Fruit fly (Drosophila melanogaster): ENCODE data around the gene Trxr1.

Trxr1 gene

dm6 chrX:8229918-8230699 is 12.2 kb upstream of the Trxr1 start (continued):
- TF ChIP-seq CG34406 (GFP tag; optimal IDR thresholded peaks at IDR 0.05), result peak; percentile 49
- peak; percentile 53 for TF ChIP-seq CG8632 (GFP tag; optimal IDR thresholded peaks at IDR 0.05)
- no peak for TF ChIP-seq svp (GFP tag)
- no peak for TF ChIP-seq Hr38 (GFP tag; optimal IDR thresholded peaks at IDR 0.05)
- TF ChIP-seq CG4318 (GFP tag; optimal IDR thresholded peaks at IDR 0.05), result no peak
- TF ChIP-seq CG6808 (GFP tag; optimal IDR thresholded peaks at IDR 0.05), result peak; percentile 66
- TF ChIP-seq Blimp-1 (GFP tag; optimal IDR thresholded peaks at IDR 0.05), result peak; percentile 13
- peak; percentile 9 for TF ChIP-seq CG32006 (GFP tag; optimal IDR thresholded peaks at IDR 0.05)
- no peak for TF ChIP-seq Ets21C (GFP tag; optimal IDR thresholded peaks at IDR 0.05)
- peak; percentile 48 for TF ChIP-seq OdsH (GFP tag; optimal IDR thresholded peaks at IDR 0.05)
- TF ChIP-seq CG3919 (GFP tag; optimal IDR thresholded peaks at IDR 0.05), result peak; percentile 30
- TF ChIP-seq Ets96B (tag; optimal IDR thresholded peaks at IDR 0.05), result no peak
- peak; percentile 48 for TF ChIP-seq CG10669 (GFP tag; optimal IDR thresholded peaks at IDR 0.05)
- TF ChIP-seq Lpt (GFP tag; optimal IDR thresholded peaks at IDR 0.05), result no peak
- peak; percentile 15; the same call in 1 of the 2 replicates for TF ChIP-seq CG15336 (GFP tag; IDR thresholded peaks at IDR 0.05)
- peak; percentile 16 for TF ChIP-seq Sox102F (GFP tag; optimal IDR thresholded peaks at IDR 0.05)
- peak; percentile 2 for TF ChIP-seq CG11762 (GFP tag; optimal IDR thresholded peaks at IDR 0.05; ENCODE audit: insufficient read depth)
- TF ChIP-seq CG9139 (GFP tag; optimal IDR thresholded peaks at IDR 0.05), result peak; percentile 45
- peak; percentile 57 to 82 for TF ChIP-seq ss (GFP tag; optimal IDR thresholded peaks at IDR 0.05)
- peak; percentile 30 for TF ChIP-seq CG6276 (GFP tag; optimal IDR thresholded peaks at IDR 0.05)
- TF ChIP-seq CG11902 (GFP tag; optimal IDR thresholded peaks at IDR 0.05), result no peak
- TF ChIP-seq eg (GFP tag; IDR thresholded peaks at IDR 0.05), result peak; percentile 43; the same call in 1 of the 3 replicates
- TF ChIP-seq Hr4 (GFP tag; optimal IDR thresholded peaks at IDR 0.05), result no peak
- no peak for TF ChIP-seq esn (GFP tag; optimal IDR thresholded peaks at IDR 0.05)
- TF ChIP-seq Sox15 (GFP tag; optimal IDR thresholded peaks at IDR 0.05), result no peak
- TF ChIP-seq Hr39 (GFP tag; optimal IDR thresholded peaks at IDR 0.05), result no peak
- TF ChIP-seq Smox (GFP tag; optimal IDR thresholded peaks at IDR 0.05), result no peak
- TF ChIP-seq CG16779 (tag; optimal IDR thresholded peaks at IDR 0.05), result no peak
- TF ChIP-seq CG6792 (GFP tag; optimal IDR thresholded peaks at IDR 0.05), result peak; percentile 50
- 0 out of 3 replicates have a peak, but pooled peaks have one; percentile 14 for TF ChIP-seq CG8119 (GFP tag; IDR thresholded peaks at IDR 0.05)
- no peak for TF ChIP-seq lz (GFP tag; optimal IDR thresholded peaks at IDR 0.05)

- no peak for TF ChIP-seq CG8319 (GFP tag; optimal IDR thresholded peaks at IDR 0.05)
- TF ChIP-seq CG6854 (GFP tag; optimal IDR thresholded peaks at IDR 0.05), result peak; percentile 10
- no peak for TF ChIP-seq dac (GFP tag; optimal IDR thresholded peaks at IDR 0.05)
- TF ChIP-seq CG11294 (GFP tag; IDR thresholded peaks at IDR 0.05), result no peak
- TF ChIP-seq Hr4 (GFP tag; optimal IDR thresholded peaks at IDR 0.05), result no peak
- TF ChIP-seq svp (GFP tag), result peak; percentile 57
- TF ChIP-seq CG4318 (GFP tag; optimal IDR thresholded peaks at IDR 0.05), result no peak
- no peak for TF ChIP-seq dsx (GFP tag; optimal IDR thresholded peaks at IDR 0.05; ENCODE audit: poor library complexity, severe bottlenecking)
- TF ChIP-seq Hr39 (GFP tag; optimal IDR thresholded peaks at IDR 0.05), result no peak
- TF ChIP-seq CG15336 (GFP tag; IDR thresholded peaks at IDR 0.05), result no peak
- no peak for TF ChIP-seq Gug (GFP tag; IDR thresholded peaks at IDR 0.05)
- no peak for TF ChIP-seq net (GFP tag; optimal IDR thresholded peaks at IDR 0.05)
- peak; percentile 7 for TF ChIP-seq pdm3 (GFP tag; optimal IDR thresholded peaks at IDR 0.05)
- no peak for TF ChIP-seq Lpt (GFP tag; optimal IDR thresholded peaks at IDR 0.05)
- peak; percentile 14 for TF ChIP-seq Smox (GFP tag; optimal IDR thresholded peaks at IDR 0.05)
- no peak for TF ChIP-seq fd85E (GFP tag; optimal IDR thresholded peaks at IDR 0.05)
- no peak for TF ChIP-seq CG31627 (GFP tag; optimal IDR thresholded peaks at IDR 0.05)
- TF ChIP-seq Sox14 (GFP tag; optimal IDR thresholded peaks at IDR 0.05), result no peak
- TF ChIP-seq CG6163 (GFP tag; IDR thresholded peaks at IDR 0.05), result peak; percentile 60; the same call in 2 of the 3 replicates
- TF ChIP-seq salr (GFP tag; optimal IDR thresholded peaks at IDR 0.05), result no peak
- peak; percentile 27 for TF ChIP-seq Met (GFP tag; optimal IDR thresholded peaks at IDR 0.05)
- TF ChIP-seq vri (GFP tag; optimal IDR thresholded peaks at IDR 0.05), result peak; percentile 51
- peak; percentile 23 for TF ChIP-seq esn (GFP tag; optimal IDR thresholded peaks at IDR 0.05)
- no peak for TF ChIP-seq CG11902 (GFP tag; optimal IDR thresholded peaks at IDR 0.05)
- peak; percentile 34 for TF ChIP-seq CG10669 (GFP tag; optimal IDR thresholded peaks at IDR 0.05)
- TF ChIP-seq Sox15 (GFP tag; optimal IDR thresholded peaks at IDR 0.05), result no peak
- TF ChIP-seq CG32006 (GFP tag; optimal IDR thresholded peaks at IDR 0.05), result no peak
- TF ChIP-seq acj6 (GFP tag; optimal IDR thresholded peaks at IDR 0.05), result no peak
Observed at dm6 chrX:8231241-8232028, 10.9 kb upstream of the Trxr1 start.
